Fruit fly (Drosophila melanogaster): ENCODE data around the gene Sfp24C1.

Sfp24C1 gene

dm6 chr2L:3700374-3700773 lies at the start of gene Sfp24C1:
Gene Sfp24C1 (plus strand): TSS chr2L:3700674.
- TF ChIP-seq Myc (optimal IDR thresholded peaks at IDR 0.05) (no peak), insv (optimal IDR thresholded peaks at IDR 0.05) (no peak), ttk (optimal IDR thresholded peaks at IDR 0.05) (no peak), Sin3A (optimal IDR thresholded peaks at IDR 0.05) (no peak), h (optimal IDR thresholded peaks at IDR 0.05) (no peak), psq (optimal IDR thresholded peaks at IDR 0.05) (no peak)

dm6 chr2L:3654956-3655618 lies 45.4 kb upstream of the Sfp24C1 start:
- TF ChIP-seq h (optimal IDR thresholded peaks at IDR 0.05) (no peak), insv (optimal IDR thresholded peaks at IDR 0.05) (no peak), ttk (optimal IDR thresholded peaks at IDR 0.05) (no peak), Myc (optimal IDR thresholded peaks at IDR 0.05) (no peak), Sin3A (optimal IDR thresholded peaks at IDR 0.05) (no peak), psq (optimal IDR thresholded peaks at IDR 0.05) (no peak)

dm6 chr2L:3655698-3656105 lies 44.8 kb upstream of the Sfp24C1 start:
- no peak for TF ChIP-seq ttk (optimal IDR thresholded peaks at IDR 0.05)
- TF ChIP-seq Sin3A (optimal IDR thresholded peaks at IDR 0.05) = no peak
- no peak for TF ChIP-seq psq (optimal IDR thresholded peaks at IDR 0.05)
- no peak for TF ChIP-seq insv (optimal IDR thresholded peaks at IDR 0.05)
- no peak for TF ChIP-seq Myc (optimal IDR thresholded peaks at IDR 0.05)

- no peak for TF ChIP-seq h (optimal IDR thresholded peaks at IDR 0.05)
- TF ChIP-seq psq (optimal IDR thresholded peaks at IDR 0.05) = no peak
- no peak for TF ChIP-seq Myc (optimal IDR thresholded peaks at IDR 0.05)
Observed at dm6 chr2L:3656667-3657066, 43.8 kb upstream of the Sfp24C1 start, which contains the start of gene for. Gene for (minus strand): TSS chr2L:3656953.

- no peak for TF ChIP-seq psq (optimal IDR thresholded peaks at IDR 0.05)
- TF ChIP-seq Sin3A (optimal IDR thresholded peaks at IDR 0.05) = no peak
- no peak for TF ChIP-seq h (optimal IDR thresholded peaks at IDR 0.05)
- TF ChIP-seq ttk (optimal IDR thresholded peaks at IDR 0.05) = no peak
- TF ChIP-seq Myc (optimal IDR thresholded peaks at IDR 0.05) = no peak
- no peak for TF ChIP-seq insv (optimal IDR thresholded peaks at IDR 0.05)
Observed at dm6 chr2L:3657349-3658142, 42.9 kb upstream of the Sfp24C1 start.

- TF ChIP-seq insv (optimal IDR thresholded peaks at IDR 0.05) = no peak
- no peak for TF ChIP-seq psq (optimal IDR thresholded peaks at IDR 0.05)
- no peak for TF ChIP-seq h (optimal IDR thresholded peaks at IDR 0.05)
- no peak for TF ChIP-seq ttk (optimal IDR thresholded peaks at IDR 0.05)
- TF ChIP-seq Sin3A (optimal IDR thresholded peaks at IDR 0.05) = no peak
- TF ChIP-seq Myc (optimal IDR thresholded peaks at IDR 0.05) = no peak
Observed at dm6 chr2L:3662307-3662795, 38.1 kb upstream of the Sfp24C1 start, which contains the start of gene Drgx. Gene Drgx (plus strand): TSS chr2L:3662745.

dm6 chr2L:3668451-3668850 lies 32.0 kb upstream of the Sfp24C1 start, which contains the start of gene Sfp24Ba:
Gene Sfp24Ba (minus strand): TSS chr2L:3668551.
- TF ChIP-seq ttk (optimal IDR thresholded peaks at IDR 0.05) = no peak
- no peak for TF ChIP-seq psq (optimal IDR thresholded peaks at IDR 0.05)
- TF ChIP-seq h (optimal IDR thresholded peaks at IDR 0.05) = no peak
- no peak for TF ChIP-seq insv (optimal IDR thresholded peaks at IDR 0.05)
- TF ChIP-seq Sin3A (optimal IDR thresholded peaks at IDR 0.05) = no peak
- no peak for TF ChIP-seq Myc (optimal IDR thresholded peaks at IDR 0.05)

dm6 chr2L:3669034-3669433 lies 31.4 kb upstream of the Sfp24C1 start, which contains the start of gene Sfp24Bd:
Gene Sfp24Bd (minus strand): TSS chr2L:3669134.
- TF ChIP-seq Sin3A (optimal IDR thresholded peaks at IDR 0.05) = no peak
- TF ChIP-seq psq (optimal IDR thresholded peaks at IDR 0.05) = no peak
- no peak for TF ChIP-seq ttk (optimal IDR thresholded peaks at IDR 0.05)
- TF ChIP-seq Myc (optimal IDR thresholded peaks at IDR 0.05) = no peak
- no peak for TF ChIP-seq h (optimal IDR thresholded peaks at IDR 0.05)
- no peak for TF ChIP-seq insv (optimal IDR thresholded peaks at IDR 0.05)

- TF ChIP-seq psq (optimal IDR thresholded peaks at IDR 0.05) = no peak
- no peak for TF ChIP-seq h (optimal IDR thresholded peaks at IDR 0.05)
- no peak for TF ChIP-seq Sin3A (optimal IDR thresholded peaks at IDR 0.05)
- no peak for TF ChIP-seq ttk (optimal IDR thresholded peaks at IDR 0.05)
Observed at dm6 chr2L:3669675-3670074, 30.8 kb upstream of the Sfp24C1 start, which contains the start of gene Sfp24Bb. Gene Sfp24Bb (minus strand): TSS chr2L:3669775.

- TF ChIP-seq Sin3A (optimal IDR thresholded peaks at IDR 0.05) = no peak
- no peak for TF ChIP-seq ttk (optimal IDR thresholded peaks at IDR 0.05)
- TF ChIP-seq psq (optimal IDR thresholded peaks at IDR 0.05) = no peak
- no peak for TF ChIP-seq h (optimal IDR thresholded peaks at IDR 0.05)
- TF ChIP-seq insv (optimal IDR thresholded peaks at IDR 0.05) = no peak
- no peak for TF ChIP-seq Myc (optimal IDR thresholded peaks at IDR 0.05)
Observed at dm6 chr2L:3670481-3670880, 30.0 kb upstream of the Sfp24C1 start, which contains the start of gene Sfp24Bc. Gene Sfp24Bc (minus strand): TSS chr2L:3670581.

- TF ChIP-seq h (optimal IDR thresholded peaks at IDR 0.05) = no peak
- no peak for TF ChIP-seq Myc (optimal IDR thresholded peaks at IDR 0.05)
- TF ChIP-seq insv (optimal IDR thresholded peaks at IDR 0.05) = no peak
- no peak for TF ChIP-seq Sin3A (optimal IDR thresholded peaks at IDR 0.05)
- no peak for TF ChIP-seq ttk (optimal IDR thresholded peaks at IDR 0.05)
Observed at dm6 chr2L:3675770-3676169, 24.7 kb upstream of the Sfp24C1 start.

dm6 chr2L:3681338-3681737 lies 19.1 kb upstream of the Sfp24C1 start:
- TF ChIP-seq h (optimal IDR thresholded peaks at IDR 0.05) (no peak), Sin3A (optimal IDR thresholded peaks at IDR 0.05) (no peak), psq (optimal IDR thresholded peaks at IDR 0.05) (no peak), ttk (optimal IDR thresholded peaks at IDR 0.05) (no peak), insv (optimal IDR thresholded peaks at IDR 0.05) (no peak), Myc (optimal IDR thresholded peaks at IDR 0.05) (no peak)

Data from Kc167 (cell line).